Worm (Caenorhabditis elegans) whole organism, early embryonic: ENCODE results near the gene B0218.5.

Experiments
- ama-1 ChIP-seq: fragments of 150-350 bp; optimal IDR thresholded peaks from 2 replicates; lab custom pipeline; 2014
- ceh-36 ChIP-seq: sonication (generic microtip); optimal IDR thresholded peaks from 2 replicates; lab custom pipeline; 2016; ENCODE audit warnings: missing genetic modification characterization, inconsistent platforms, missing compliant biosample characterization
- tbx-37 ChIP-seq: fragments of 200-800 bp; sonication (Bioruptor generic); conservative IDR thresholded peaks from 2 replicates; pipeline ENCODE4 v1.3.6; 2022; ENCODE audit warnings: missing genetic modification reagents, missing genetic modification characterization, missing compliant biosample characterization

ce11 chrIV:8153163-8153562 lies 3.9 kb downstream of the B0218.5 start:
- no peak for TF ChIP-seq ama-1 (lab: Kevin White, UChicago)
- TF ChIP-seq tbx-37 (GFP tag; lab: Robert Waterston, UW): no peak
- no peak for TF ChIP-seq ceh-36 (tag; lab: Kevin White, UChicago)
